Worm (Caenorhabditis elegans) whole organism, L2 larva: ENCODE data around the gene sri-19.

Experiments
- C34F6.9 ChIP-seq: fragments of 150-350 bp; optimal IDR thresholded peaks from 2 replicates; lab custom pipeline; 2014; ENCODE audit warnings: missing biosample characterization, missing genetic modification characterization
- F13H6.1 ChIP-seq: sonication (generic microtip); optimal IDR thresholded peaks from 2 replicates; lab custom pipeline; 2016; ENCODE audit warnings: missing genetic modification characterization, missing compliant biosample characterization
- R02D3.7 ChIP-seq: fragments of 150-350 bp; optimal IDR thresholded peaks from 2 replicates; lab custom pipeline; 2014; ENCODE audit warnings: missing biosample characterization, missing genetic modification characterization
- Y55F3AM.14 ChIP-seq: fragments of 200-800 bp; sonication (Bioruptor generic); optimal IDR thresholded peaks from 2 replicates; lab custom pipeline; 2018; ENCODE audit warnings: mild to moderate bottlenecking, missing genetic modification characterization, missing compliant biosample characterization
- ZK546.5 ChIP-seq: sonication (generic microtip); optimal IDR thresholded peaks from 2 replicates; lab custom pipeline; 2017; ENCODE audit warnings: missing biosample characterization, missing genetic modification characterization
- alr-1 ChIP-seq: fragments of 150-350 bp; optimal IDR thresholded peaks from 2 replicates; lab custom pipeline; 2014; ENCODE audit warnings: missing biosample characterization, missing genetic modification characterization
- aly-2 ChIP-seq: fragments of 150-350 bp; optimal IDR thresholded peaks from 2 replicates; lab custom pipeline; 2014; ENCODE audit warnings: missing biosample characterization, missing genetic modification characterization
- ama-1 ChIP-seq: fragments of 150-350 bp; optimal IDR thresholded peaks from 2 replicates; lab custom pipeline; 2018; ENCODE audit warnings: inconsistent platforms
- blmp-1 ChIP-seq: sonication (generic microtip); optimal IDR thresholded peaks from 2 replicates; lab custom pipeline; 2017; ENCODE audit warnings: missing genetic modification characterization, mild to moderate bottlenecking, missing compliant biosample characterization, antibody characterized with exemption, moderate library complexity; ENCODE audit not compliant: insufficient read depth
- ceh-16 ChIP-seq: fragments of 150-350 bp; optimal IDR thresholded peaks from 2 replicates; lab custom pipeline; 2014; ENCODE audit warnings: missing biosample characterization, missing genetic modification characterization
- ceh-82 ChIP-seq: fragments of 150-350 bp; optimal IDR thresholded peaks from 2 replicates; lab custom pipeline; 2014; ENCODE audit warnings: missing biosample characterization, missing genetic modification characterization
- crh-2 ChIP-seq: sonication (generic microtip); optimal IDR thresholded peaks from 2 replicates; lab custom pipeline; 2017; ENCODE audit warnings: missing biosample characterization, missing genetic modification characterization
- dmd-4 ChIP-seq: sonication (generic microtip); optimal IDR thresholded peaks from 2 replicates; lab custom pipeline; 2017; ENCODE audit warnings: missing biosample characterization, missing genetic modification characterization
- egl-27 ChIP-seq: sonication (generic microtip); optimal IDR thresholded peaks from 3 replicates; lab custom pipeline; 2017; ENCODE audit warnings: missing biosample characterization, missing genetic modification reagents, missing genetic modification characterization
- elt-1 ChIP-seq: fragments of 150-350 bp; optimal IDR thresholded peaks from 2 replicates; lab custom pipeline; 2014; ENCODE audit warnings: missing biosample characterization, missing genetic modification characterization
- elt-3 ChIP-seq: sonication (generic microtip); optimal IDR thresholded peaks from 2 replicates; lab custom pipeline; 2017; ENCODE audit warnings: missing biosample characterization, missing genetic modification characterization
- fos-1 ChIP-seq: fragments of 150-350 bp; optimal IDR thresholded peaks from 2 replicates; lab custom pipeline; 2014; ENCODE audit warnings: missing biosample characterization, missing genetic modification characterization
- gmeb-1 ChIP-seq: fragments of 150-350 bp; optimal IDR thresholded peaks from 2 replicates; lab custom pipeline; 2014; ENCODE audit warnings: missing biosample characterization, missing genetic modification characterization
- lin-11 ChIP-seq: fragments of 150-350 bp; sonication (generic microtip); optimal IDR thresholded peaks from 2 replicates; lab custom pipeline; 2014; ENCODE audit warnings: missing biosample characterization, missing genetic modification characterization, inconsistent platforms, mixed read lengths
- lin-13 ChIP-seq: fragments of 150-350 bp; optimal IDR thresholded peaks from 2 replicates; lab custom pipeline; 2014; ENCODE audit warnings: missing biosample characterization, missing genetic modification reagents, missing genetic modification characterization
- lin-39 ChIP-seq: fragments of 150-350 bp; optimal IDR thresholded peaks from 2 replicates; lab custom pipeline; 2014; ENCODE audit warnings: missing biosample characterization, missing genetic modification reagents, missing genetic modification characterization
- lsy-2 ChIP-seq, 2 experiments: fragments of 150-350 bp in 1 of 2; sonication (generic microtip) in 1 of 2; optimal IDR thresholded peaks; 2 replicates each; lab custom pipeline; 2014 to 2017; ENCODE audit warnings: missing biosample characterization in 2 of 2, missing genetic modification characterization in 2 of 2
- mab-5 ChIP-seq: fragments of 150-350 bp; optimal IDR thresholded peaks from 2 replicates; lab custom pipeline; 2014; ENCODE audit warnings: missing biosample characterization, missing genetic modification characterization
- mbf-1 ChIP-seq: sonication (generic microtip); optimal IDR thresholded peaks from 2 replicates; lab custom pipeline; 2017; ENCODE audit warnings: missing biosample characterization, missing genetic modification characterization
- mdl-1 ChIP-seq, 2 experiments: fragments of 150-350 bp in 1 of 2; sonication (generic microtip) in 1 of 2; optimal IDR thresholded peaks; 2 replicates each; lab custom pipeline; 2017; ENCODE audit warnings: missing biosample characterization in 2 of 2, missing genetic modification characterization in 2 of 2
- nhr-10 ChIP-seq: sonication (generic microtip); optimal IDR thresholded peaks from 2 replicates; lab custom pipeline; 2017; ENCODE audit warnings: missing biosample characterization, missing genetic modification characterization
- nhr-11 ChIP-seq: fragments of 150-350 bp; optimal IDR thresholded peaks from 2 replicates; lab custom pipeline; 2014; ENCODE audit warnings: missing biosample characterization, missing genetic modification characterization
- nhr-12 ChIP-seq: fragments of 150-350 bp; optimal IDR thresholded peaks from 2 replicates; lab custom pipeline; 2014; ENCODE audit warnings: missing biosample characterization, missing genetic modification characterization
- nhr-129 ChIP-seq: fragments of 150-350 bp; optimal IDR thresholded peaks from 2 replicates; lab custom pipeline; 2014; ENCODE audit warnings: missing biosample characterization, missing genetic modification characterization
- nhr-21 ChIP-seq: fragments of 150-350 bp; optimal IDR thresholded peaks from 2 replicates; lab custom pipeline; 2014; ENCODE audit warnings: missing biosample characterization, missing genetic modification characterization
- nhr-23 ChIP-seq: fragments of 150-350 bp; optimal IDR thresholded peaks from 2 replicates; lab custom pipeline; 2014; ENCODE audit warnings: missing biosample characterization, missing genetic modification reagents, missing genetic modification characterization
- nhr-237 ChIP-seq: fragments of 150-350 bp; optimal IDR thresholded peaks from 2 replicates; lab custom pipeline; 2014; ENCODE audit warnings: missing biosample characterization, missing genetic modification characterization
- nhr-25 ChIP-seq: fragments of 150-350 bp; sonication (generic microtip); optimal IDR thresholded peaks from 3 replicates; lab custom pipeline; 2014; ENCODE audit warnings: missing biosample characterization, missing genetic modification characterization
- nhr-6 ChIP-seq: fragments of 150-350 bp; optimal IDR thresholded peaks from 2 replicates; lab custom pipeline; 2014; ENCODE audit warnings: missing biosample characterization, missing genetic modification characterization
- nhr-77 ChIP-seq: fragments of 150-350 bp; optimal IDR thresholded peaks from 2 replicates; lab custom pipeline; 2014; ENCODE audit warnings: missing biosample characterization, missing genetic modification characterization
- peb-1 ChIP-seq: fragments of 150-350 bp; optimal IDR thresholded peaks from 2 replicates; lab custom pipeline; 2014; ENCODE audit warnings: missing biosample characterization, missing genetic modification characterization
- sem-4 ChIP-seq: fragments of 150-350 bp; optimal IDR thresholded peaks from 2 replicates; lab custom pipeline; 2014; ENCODE audit warnings: missing biosample characterization, missing genetic modification reagents, missing genetic modification characterization
- skn-1 ChIP-seq: sonication (generic microtip); optimal IDR thresholded peaks from 2 replicates; lab custom pipeline; 2017; ENCODE audit warnings: missing biosample characterization, missing genetic modification characterization
- sma-3 ChIP-seq: sonication (generic microtip); optimal IDR thresholded peaks from 2 replicates; lab custom pipeline; 2016; ENCODE audit warnings: missing genetic modification reagents, missing genetic modification characterization, missing compliant biosample characterization
- sma-9 ChIP-seq, 2 experiments: fragments of 150-350 bp in 1 of 2; sonication (generic microtip) in 1 of 2; optimal IDR thresholded peaks; 2 replicates each; lab custom pipeline; 2014 to 2016; ENCODE audit warnings: missing genetic modification characterization in 2 of 2, mild to moderate bottlenecking in 1 of 2, missing biosample characterization in 1 of 2, missing compliant biosample characterization in 1 of 2, missing genetic modification reagents in 1 of 2, moderate library complexity in 1 of 2
- snpc-4 ChIP-seq: fragments of 150-350 bp; optimal IDR thresholded peaks from 2 replicates; lab custom pipeline; 2014; ENCODE audit warnings: missing biosample characterization, missing genetic modification characterization
- unc-39 ChIP-seq: fragments of 150-350 bp; optimal IDR thresholded peaks from 2 replicates; lab custom pipeline; 2014; ENCODE audit warnings: missing biosample characterization, missing genetic modification characterization
- unc-55 ChIP-seq: fragments of 150-350 bp; sonication (generic microtip); optimal IDR thresholded peaks from 3 replicates; lab custom pipeline; 2014; ENCODE audit warnings: missing biosample characterization, missing genetic modification reagents, missing genetic modification characterization
- unc-62 ChIP-seq: fragments of 150-350 bp; optimal IDR thresholded peaks from 2 replicates; lab custom pipeline; 2014; ENCODE audit warnings: missing biosample characterization, missing genetic modification reagents, missing genetic modification characterization
- zag-1 ChIP-seq: fragments of 150-350 bp; optimal IDR thresholded peaks from 2 replicates; lab custom pipeline; 2014; ENCODE audit warnings: missing biosample characterization, missing genetic modification characterization
- ztf-1 ChIP-seq: fragments of 200-800 bp; sonication (Bioruptor generic); conservative IDR thresholded peaks from 2 replicates; pipeline ENCODE4 v1.3.6; 2022; ENCODE audit warnings: missing genetic modification characterization, missing compliant biosample characterization
- ztf-11 ChIP-seq: sonication (generic microtip); optimal IDR thresholded peaks from 2 replicates; lab custom pipeline; 2017; ENCODE audit warnings: missing biosample characterization, missing genetic modification characterization
- ztf-4 ChIP-seq: fragments of 150-350 bp; optimal IDR thresholded peaks from 2 replicates; lab custom pipeline; 2014; ENCODE audit warnings: missing biosample characterization, missing genetic modification characterization

The sri-19 gene

DNA sequence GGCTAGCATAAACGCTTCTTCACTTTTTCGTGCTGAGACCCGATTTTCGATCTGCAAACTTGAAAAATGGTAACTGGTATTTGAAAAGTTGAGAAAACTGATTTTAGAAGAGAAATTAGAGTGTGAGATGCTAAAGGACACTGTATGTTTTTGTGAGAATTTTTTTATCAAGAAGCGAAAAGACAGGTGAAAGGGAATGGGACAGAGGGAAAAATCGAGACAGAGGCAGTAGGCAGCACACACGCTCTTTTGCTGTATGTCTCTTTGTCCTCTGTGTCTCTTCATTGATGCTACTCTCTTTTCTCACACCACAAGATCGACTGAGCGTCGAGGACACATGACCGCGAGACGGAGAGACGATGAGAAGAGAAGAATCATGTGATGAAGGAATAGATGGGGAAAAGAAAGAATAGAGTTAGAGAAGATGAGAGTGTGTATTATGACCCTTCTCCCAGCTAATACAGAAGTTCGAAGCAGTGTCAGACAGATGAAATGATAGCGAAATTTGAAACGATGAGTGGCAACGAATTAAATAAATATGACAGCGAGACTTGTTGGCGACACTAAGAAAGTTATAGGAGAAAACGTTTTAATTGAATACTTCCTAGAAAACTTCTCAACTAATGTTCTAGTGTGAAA is 22.2 kb upstream of the sri-19 start, which contains the start of gene lgg-2:
TSS of gene lgg-2 (minus strand) at position 51 of the 639 bp plus-strand sequence.
- peak; percentile 97 for TF ChIP-seq fos-1 (tag; lab: Kevin White, UChicago)
- peak; percentile 79 to 97 for TF ChIP-seq mdl-1 (tag; optimal IDR thresholded peaks at IDR 0.05; lab: Kevin White, UChicago)
- TF ChIP-seq nhr-6 (tag; lab: Kevin White, UChicago), result peak; percentile 98
- TF ChIP-seq sma-3 (GFP tag; lab: Kevin White, UChicago), result peak; percentile 98
- peak; percentile 82 for TF ChIP-seq lin-11 (tag; lab: Kevin White, UChicago)
- peak; percentile 57 for TF ChIP-seq ceh-16 (tag; lab: Kevin White, UChicago)
- TF ChIP-seq nhr-129 (tag; lab: Kevin White, UChicago), result peak; percentile 98
- TF ChIP-seq aly-2 (tag; lab: Kevin White, UChicago), result no peak
- TF ChIP-seq peb-1, result no peak
- TF ChIP-seq C34F6.9 (tag; lab: Kevin White, UChicago), result peak; percentile 99
- TF ChIP-seq lsy-2 (tag; optimal IDR thresholded peaks at IDR 0.05; lab: Kevin White, UChicago), result peak; percentile 75 to 95
- TF ChIP-seq elt-3 (tag; lab: Kevin White, UChicago), result no peak
- TF ChIP-seq nhr-12 (tag; lab: Kevin White, UChicago), result peak; percentile 38
- peak; percentile 92 for TF ChIP-seq mab-5 (tag; lab: Kevin White, UChicago)
- TF ChIP-seq ztf-11 (tag; lab: Kevin White, UChicago), result peak; percentile 4
- peak; percentile 98 for TF ChIP-seq F13H6.1
- no peak for TF ChIP-seq R02D3.7
- TF ChIP-seq dmd-4 (tag; lab: Kevin White, UChicago), result no peak
- no peak for TF ChIP-seq ztf-1 (GFP tag; lab: Robert Waterston, UW)
- peak; percentile 94 for TF ChIP-seq Y55F3AM.14 (GFP tag; lab: Kevin White, UChicago)
- no peak for TF ChIP-seq nhr-237 (tag; lab: Kevin White, UChicago)
- peak; percentile 56 for TF ChIP-seq alr-1
- peak; percentile 94 for TF ChIP-seq sem-4 (tag; lab: Kevin White, UChicago)
- peak; percentile 97 for TF ChIP-seq ztf-4 (tag; lab: Kevin White, UChicago)
- TF ChIP-seq nhr-10 (tag; lab: Kevin White, UChicago), result peak; percentile 70
- peak; percentile 98 for TF ChIP-seq crh-2 (tag; lab: Kevin White, UChicago)
- peak; percentile 98 for TF ChIP-seq nhr-25
- TF ChIP-seq ceh-82, result peak; percentile 21
- peak; percentile 87 for TF ChIP-seq lin-13 (GFP tag; lab: Kevin White, UChicago)
- TF ChIP-seq nhr-21 (tag; lab: Kevin White, UChicago), result peak; percentile 98
- TF ChIP-seq ama-1 (lab: Kevin White, UChicago), result no peak
- TF ChIP-seq mbf-1, result no peak
- TF ChIP-seq blmp-1 (tag; lab: Kevin White, UChicago), result peak; percentile 99
- peak; percentile 93 for TF ChIP-seq unc-62
- TF ChIP-seq unc-55 (GFP tag; lab: Kevin White, UChicago), result peak; percentile 80
- TF ChIP-seq gmeb-1 (tag; lab: Kevin White, UChicago), result peak; percentile 88
- peak; percentile 89 for TF ChIP-seq snpc-4 (tag; lab: Kevin White, UChicago)
- TF ChIP-seq egl-27, result peak; percentile 97
- TF ChIP-seq zag-1 (tag; lab: Kevin White, UChicago), result peak; percentile 78
- peak; percentile 53 for TF ChIP-seq lin-39 (tag; lab: Kevin White, UChicago)
- no peak for TF ChIP-seq unc-39 (tag; lab: Kevin White, UChicago)
- TF ChIP-seq nhr-77 (tag; lab: Kevin White, UChicago), result no peak
- TF ChIP-seq skn-1, result peak; percentile 52
- peak; percentile 99 for TF ChIP-seq sma-9 (GFP tag; optimal IDR thresholded peaks at IDR 0.05; lab: Kevin White, UChicago)
- no peak for TF ChIP-seq sma-9 (tag; optimal IDR thresholded peaks at IDR 0.05; lab: Kevin White, UChicago)
- TF ChIP-seq ZK546.5 (tag; lab: Kevin White, UChicago), result no peak
- TF ChIP-seq elt-1, result no peak
- TF ChIP-seq nhr-23 (tag; lab: Kevin White, UChicago), result no peak
- TF ChIP-seq nhr-11 (tag; lab: Kevin White, UChicago), result no peak
